Worm (Caenorhabditis elegans): ENCODE data around the gene R10E4.11.
A peak's percentile ranks its signal among the peaks of the same experiment; 100 is the strongest.

Gene R10E4.11

ce11 chrIII:4291216-4291691 is 9.6 kb downstream of the R10E4.11 start, which contains the start of gene mcm-5 (continued):
- no peak for TF ChIP-seq attf-5 (GFP tag; optimal IDR thresholded peaks at IDR 0.05)
- TF ChIP-seq zim-3 (tag; optimal IDR thresholded peaks at IDR 0.05): no peak
- TF ChIP-seq madf-3 (GFP tag; IDR thresholded peaks at IDR 0.05): peak; percentile 85
- TF ChIP-seq unc-62 (GFP tag; optimal IDR thresholded peaks at IDR 0.05): no peak
- TF ChIP-seq ceh-100 (GFP tag; IDR thresholded peaks at IDR 0.05): no peak
- no peak for TF ChIP-seq ccch-3 (GFP tag; optimal IDR thresholded peaks at IDR 0.05)
- TF ChIP-seq madf-10 (tag; optimal IDR thresholded peaks at IDR 0.05): no peak
- TF ChIP-seq lir-1 (GFP tag; conservative IDR thresholded peaks at IDR 0.05): no peak
- TF ChIP-seq cebp-1 (GFP tag; IDR thresholded peaks at IDR 0.05): no peak
- no peak for TF ChIP-seq cebp-1 (tag; optimal IDR thresholded peaks at IDR 0.05)
- no peak for TF ChIP-seq Y53F4B.3 (GFP tag; IDR thresholded peaks at IDR 0.05)
- TF ChIP-seq egrh-3 (GFP tag; IDR thresholded peaks at IDR 0.05): no peak
- no peak for TF ChIP-seq ztf-22 (GFP tag; optimal IDR thresholded peaks at IDR 0.05)
- no peak for TF ChIP-seq repo-1 (tag; optimal IDR thresholded peaks at IDR 0.05)
- TF ChIP-seq tlf-1 (GFP tag; optimal IDR thresholded peaks at IDR 0.05): no peak
- TF ChIP-seq lin-40 (tag; optimal IDR thresholded peaks at IDR 0.05): no peak
- TF ChIP-seq attf-6 (GFP tag; IDR thresholded peaks at IDR 0.05): no peak
- no peak for TF ChIP-seq T26A5.8 (tag; optimal IDR thresholded peaks at IDR 0.05)
- TF ChIP-seq ceh-58 (GFP tag; IDR thresholded peaks at IDR 0.05): no peak
- TF ChIP-seq madf-6 (GFP tag; IDR thresholded peaks at IDR 0.05): peak; percentile 93
- TF ChIP-seq dpl-1 (GFP tag; optimal IDR thresholded peaks at IDR 0.05): peak; percentile 89
- no peak for TF ChIP-seq nhr-80 (tag; optimal IDR thresholded peaks at IDR 0.05)
- TF ChIP-seq lin-54 (GFP tag; optimal IDR thresholded peaks at IDR 0.05): peak; percentile 85
- TF ChIP-seq snpc-1.3 (tag; optimal IDR thresholded peaks at IDR 0.05; ENCODE audit: insufficient read depth): peak; percentile 56
- no peak for TF ChIP-seq T07F8.4 (tag; optimal IDR thresholded peaks at IDR 0.05)
- TF ChIP-seq fkh-3 (tag; optimal IDR thresholded peaks at IDR 0.05): no peak
- TF ChIP-seq Y79H2A.3 (GFP tag; conservative IDR thresholded peaks at IDR 0.05): no peak
- TF ChIP-seq nhr-179 (tag; optimal IDR thresholded peaks at IDR 0.05): no peak
- no peak for TF ChIP-seq akir-1 (GFP tag; optimal IDR thresholded peaks at IDR 0.05)
- no peak for TF ChIP-seq die-1 (tag; optimal IDR thresholded peaks at IDR 0.05)
- no peak for TF ChIP-seq unc-130 (GFP tag; optimal IDR thresholded peaks at IDR 0.05)
- TF ChIP-seq sptf-2 (GFP tag; optimal IDR thresholded peaks at IDR 0.05): no peak
- TF ChIP-seq B0019.2 (GFP tag; conservative IDR thresholded peaks at IDR 0.05): 0 out of 2 replicates have a peak, but pooled peaks have one; percentile 21
- no peak for TF ChIP-seq ets-4 (GFP tag; optimal IDR thresholded peaks at IDR 0.05)
- no peak for TF ChIP-seq mcd-1 (GFP tag; IDR thresholded peaks at IDR 0.05)
- TF ChIP-seq egl-44 (GFP tag; IDR thresholded peaks at IDR 0.05): no peak
- no peak for TF ChIP-seq ceh-79 (tag; optimal IDR thresholded peaks at IDR 0.05)
- TF ChIP-seq him-1 (tag; optimal IDR thresholded peaks at IDR 0.05): peak; percentile 49
- TF ChIP-seq aptf-3 (GFP tag; IDR thresholded peaks at IDR 0.05): no peak
- TF ChIP-seq nhr-27 (tag; optimal IDR thresholded peaks at IDR 0.05): no peak
- no peak for TF ChIP-seq ztf-28 (GFP tag; IDR thresholded peaks at IDR 0.05)
- peak in 1 of 3 experiments; percentile 45 for TF ChIP-seq lin-35 (GFP tag; optimal IDR thresholded peaks at IDR 0.05)
- TF ChIP-seq dpff-1 (tag; optimal IDR thresholded peaks at IDR 0.05): no peak
- TF ChIP-seq ztf-6 (GFP tag; IDR thresholded peaks at IDR 0.05): no peak
- no peak for TF ChIP-seq lin-26 (GFP tag; IDR thresholded peaks at IDR 0.05)
- no peak for TF ChIP-seq zfh-2 (GFP tag; conservative IDR thresholded peaks at IDR 0.05)
- TF ChIP-seq hlh-12 (tag; optimal IDR thresholded peaks at IDR 0.05): no peak
- peak; percentile 74 for TF ChIP-seq lsl-1 (GFP tag; optimal IDR thresholded peaks at IDR 0.05)
- peak; percentile 39; the same call in 1 of the 2 replicates for TF ChIP-seq hmg-1.2 (GFP tag; IDR thresholded peaks at IDR 0.05)
- TF ChIP-seq attf-3 (GFP tag; conservative IDR thresholded peaks at IDR 0.05): no peak

All from whole organism, young adult.